Fruit fly (Drosophila melanogaster): ENCODE data around the gene CG13465.

DNA sequence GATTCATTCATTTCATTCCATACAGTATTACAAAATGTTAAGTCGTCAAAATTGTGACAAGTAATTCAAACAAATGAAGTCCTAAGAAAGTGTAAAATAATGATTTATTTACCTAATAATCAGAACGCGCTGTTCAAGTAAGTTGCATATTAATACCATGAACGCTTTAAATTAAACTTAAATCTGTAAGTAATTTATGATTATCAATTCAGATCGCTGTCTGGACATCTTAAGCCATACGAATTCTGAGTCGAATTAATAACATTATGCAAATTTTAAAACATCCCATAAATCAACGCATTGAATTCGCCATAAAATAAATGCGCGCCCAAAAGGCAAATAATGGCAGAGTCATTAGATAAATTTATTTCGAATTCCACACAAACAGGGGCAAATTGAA, 49.8 kb downstream of the CG13465 start, which contains the start of gene CG34245:
- TF ChIP-seq CG33017 (tag; optimal IDR thresholded peaks at IDR 0.05): no peak
- no peak for TF ChIP-seq kay (GFP tag; ENCODE audit: borderline replicate concordance)
- TF ChIP-seq CG5204 (GFP tag; optimal IDR thresholded peaks at IDR 0.05): no peak
- no peak for TF ChIP-seq CG7101 (tag; optimal IDR thresholded peaks at IDR 0.05)
- TF ChIP-seq tj (GFP tag; optimal IDR thresholded peaks at IDR 0.05): no peak
- no peak for TF ChIP-seq Mnt (GFP tag; optimal IDR thresholded peaks at IDR 0.05)
- TF ChIP-seq CG7045 (GFP tag; optimal IDR thresholded peaks at IDR 0.05): no peak
- no peak for TF ChIP-seq Clk (GFP tag; optimal IDR thresholded peaks at IDR 0.05)
- no peak for TF ChIP-seq CG11617 (GFP tag; optimal IDR thresholded peaks at IDR 0.05)

Data from whole organism, adult.